Worm (Caenorhabditis elegans) whole organism, L2 larva: Measurements from ENCODE around the gene F17C11.2.

ENCODE experiments used
- blmp-1 ChIP-seq: sonication (generic microtip); optimal IDR thresholded peaks from 2 replicates; lab custom pipeline; 2017; ENCODE audit warnings: missing genetic modification characterization, mild to moderate bottlenecking, missing compliant biosample characterization, antibody characterized with exemption, moderate library complexity; ENCODE audit not compliant: insufficient read depth
- ceh-16 ChIP-seq: fragments of 150-350 bp; optimal IDR thresholded peaks from 2 replicates; lab custom pipeline; 2014; ENCODE audit warnings: missing biosample characterization, missing genetic modification characterization
- ceh-82 ChIP-seq: fragments of 150-350 bp; optimal IDR thresholded peaks from 2 replicates; lab custom pipeline; 2014; ENCODE audit warnings: missing biosample characterization, missing genetic modification characterization
- lin-11 ChIP-seq: fragments of 150-350 bp; sonication (generic microtip); optimal IDR thresholded peaks from 2 replicates; lab custom pipeline; 2014; ENCODE audit warnings: missing biosample characterization, missing genetic modification characterization, inconsistent platforms, mixed read lengths
- nhr-11 ChIP-seq: fragments of 150-350 bp; optimal IDR thresholded peaks from 2 replicates; lab custom pipeline; 2014; ENCODE audit warnings: missing biosample characterization, missing genetic modification characterization
- nhr-237 ChIP-seq: fragments of 150-350 bp; optimal IDR thresholded peaks from 2 replicates; lab custom pipeline; 2014; ENCODE audit warnings: missing biosample characterization, missing genetic modification characterization
- nhr-25 ChIP-seq: fragments of 150-350 bp; sonication (generic microtip); optimal IDR thresholded peaks from 3 replicates; lab custom pipeline; 2014; ENCODE audit warnings: missing biosample characterization, missing genetic modification characterization
- nhr-77 ChIP-seq: fragments of 150-350 bp; optimal IDR thresholded peaks from 2 replicates; lab custom pipeline; 2014; ENCODE audit warnings: missing biosample characterization, missing genetic modification characterization
- snpc-4 ChIP-seq: fragments of 150-350 bp; optimal IDR thresholded peaks from 2 replicates; lab custom pipeline; 2014; ENCODE audit warnings: missing biosample characterization, missing genetic modification characterization
- unc-62 ChIP-seq: fragments of 150-350 bp; optimal IDR thresholded peaks from 2 replicates; lab custom pipeline; 2014; ENCODE audit warnings: missing biosample characterization, missing genetic modification reagents, missing genetic modification characterization
- zag-1 ChIP-seq: fragments of 150-350 bp; optimal IDR thresholded peaks from 2 replicates; lab custom pipeline; 2014; ENCODE audit warnings: missing biosample characterization, missing genetic modification characterization
- ztf-11 ChIP-seq: sonication (generic microtip); optimal IDR thresholded peaks from 2 replicates; lab custom pipeline; 2017; ENCODE audit warnings: missing biosample characterization, missing genetic modification characterization

DNA sequence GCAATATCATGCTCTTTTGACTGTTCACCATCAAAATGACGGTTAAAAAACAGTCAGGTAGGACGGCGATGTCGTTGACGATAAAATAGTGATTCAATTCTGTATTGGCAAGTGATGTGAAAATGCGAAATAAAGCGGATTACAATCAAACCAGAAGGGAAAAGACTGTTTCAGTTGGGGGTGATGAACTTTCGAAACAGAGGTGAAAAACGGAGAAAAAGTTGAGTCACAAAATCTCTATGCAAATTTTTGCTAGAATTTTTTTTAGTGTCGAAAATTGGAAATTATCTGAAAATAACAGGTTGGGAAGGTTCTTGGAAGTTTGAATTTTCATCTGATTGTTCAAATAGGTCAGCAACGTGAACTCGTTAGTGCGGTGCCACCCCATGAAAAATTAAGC lies 26.3 kb upstream of the F17C11.2 start, which contains the start of gene nas-31:
- TF ChIP-seq ztf-11 (no peak), ceh-82 (tag; lab: Kevin White, UChicago) (no peak), nhr-237 (no peak), unc-62 (GFP tag; lab: Kevin White, UChicago) (no peak), nhr-25 (no peak), nhr-77 (tag; lab: Kevin White, UChicago) (no peak), zag-1 (tag; lab: Kevin White, UChicago) (no peak), blmp-1 (tag; lab: Kevin White, UChicago) (no peak), snpc-4 (tag; lab: Kevin White, UChicago) (no peak), nhr-11 (tag; lab: Kevin White, UChicago) (no peak), ceh-16 (no peak), lin-11 (tag; lab: Kevin White, UChicago) (no peak)
